Worm (Caenorhabditis elegans): ENCODE results near the gene ttc-17.

DNA sequence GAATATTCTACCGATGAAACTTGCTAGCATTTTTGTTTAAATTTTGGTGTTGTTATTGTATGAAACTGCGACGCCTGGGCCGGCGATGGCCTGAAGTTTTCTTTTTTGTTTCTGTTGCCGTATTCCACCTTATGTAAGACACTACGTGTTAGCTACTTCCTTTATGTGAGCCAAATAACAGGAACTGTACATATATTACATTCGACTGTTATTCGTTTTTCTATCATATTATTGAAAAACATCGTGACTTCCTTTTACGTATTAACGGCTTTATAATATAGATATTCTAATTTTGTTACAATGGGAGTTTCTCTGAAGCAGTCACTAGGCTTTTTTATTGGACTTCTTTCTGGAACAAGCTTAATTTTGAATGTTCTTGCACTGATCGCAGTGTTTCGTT lies 48.4 kb downstream of the ttc-17 start, which contains the start of gene srx-3:
- TF ChIP-seq nhr-76 (tag; optimal IDR thresholded peaks at IDR 0.05): no peak
- no peak for TF ChIP-seq ama-1 (optimal IDR thresholded peaks at IDR 0.05)
- no peak for TF ChIP-seq lin-13 (GFP tag; optimal IDR thresholded peaks at IDR 0.05)
- no peak for TF ChIP-seq lsy-2 (tag; optimal IDR thresholded peaks at IDR 0.05)
- TF ChIP-seq unc-62 (GFP tag; optimal IDR thresholded peaks at IDR 0.05): no peak
- TF ChIP-seq fos-1 (tag; optimal IDR thresholded peaks at IDR 0.05): no peak
- TF ChIP-seq rnt-1 (tag; optimal IDR thresholded peaks at IDR 0.05): no peak
- TF ChIP-seq ceh-88 (GFP tag; IDR thresholded peaks at IDR 0.05): no peak
- TF ChIP-seq aha-1 (tag; optimal IDR thresholded peaks at IDR 0.05): no peak
- no peak for TF ChIP-seq ets-5 (GFP tag; IDR thresholded peaks at IDR 0.05)
- no peak for TF ChIP-seq mdl-1 (tag; optimal IDR thresholded peaks at IDR 0.05)

Data from whole organism, L1 larva.